Fruit fly (Drosophila melanogaster) whole organism, pupa: ENCODE results near the gene Qsox3.

Experiments used
- CG10348 ChIP-seq: fragments of 200-800 bp; sonication (Bioruptor generic); IDR thresholded peaks from 2 replicates; pipeline ENCODE4 v1.3.6; 2022; ENCODE audit warnings: missing biosample characterization, missing genetic modification characterization
- CG17806 ChIP-seq: fragments of 200-800 bp; sonication (Bioruptor generic); optimal IDR thresholded peaks from 2 replicates; lab custom pipeline; 2018; ENCODE audit warnings: missing biosample characterization, mild to moderate bottlenecking, missing genetic modification characterization, moderate library complexity
- CG32121 ChIP-seq: fragments of 200-800 bp; sonication (Bioruptor generic); IDR thresholded peaks from 2 replicates; pipeline ENCODE4 v1.3.6; 2022; ENCODE audit warnings: missing biosample characterization, missing genetic modification characterization
- CG4496 ChIP-seq: fragments of 200-800 bp; sonication (Bioruptor generic); IDR thresholded peaks from 3 replicates; pipeline ENCODE4 v1.3.6; 2022; ENCODE audit warnings: missing biosample characterization, missing genetic modification characterization
- CG9948 ChIP-seq: fragments of 200-800 bp; sonication (Bioruptor generic); optimal IDR thresholded peaks from 2 replicates; lab custom pipeline; 2018; ENCODE audit warnings: missing biosample characterization, mild to moderate bottlenecking, missing genetic modification characterization, moderate library complexity
- D1 ChIP-seq: fragments of 200-800 bp; sonication (Bioruptor generic); optimal IDR thresholded peaks from 2 replicates; lab custom pipeline; 2018; ENCODE audit warnings: missing biosample characterization, mild to moderate bottlenecking, missing genetic modification characterization, moderate library complexity
- EcR ChIP-seq: fragments of 200-800 bp; sonication (Bioruptor generic); optimal IDR thresholded peaks from 3 replicates; lab custom pipeline; 2019; ENCODE audit warnings: missing biosample characterization, missing genetic modification characterization, mild to moderate bottlenecking, moderate library complexity, missing genetic modification reagents
- Ets98B ChIP-seq: fragments of 200-800 bp; sonication (Bioruptor generic); IDR thresholded peaks from 2 replicates; pipeline ENCODE4 v1.3.6; 2022; ENCODE audit warnings: missing biosample characterization, missing genetic modification characterization
- Pif1A ChIP-seq: fragments of 200-800 bp; sonication (Bioruptor generic); optimal IDR thresholded peaks from 3 replicates; lab custom pipeline; 2016; ENCODE audit warnings: missing biosample characterization, missing genetic modification characterization
- Pif1B ChIP-seq: fragments of 200-800 bp; sonication (Bioruptor generic); optimal IDR thresholded peaks from 3 replicates; lab custom pipeline; 2016; ENCODE audit warnings: missing biosample characterization, missing genetic modification characterization
- Snoo ChIP-seq: fragments of 200-800 bp; sonication (Bioruptor generic); optimal IDR thresholded peaks from 3 replicates; lab custom pipeline; 2017; ENCODE audit warnings: missing biosample characterization, mild to moderate bottlenecking, missing genetic modification characterization, inconsistent platforms
- rn ChIP-seq: fragments of 200-800 bp; sonication (Bioruptor generic); IDR thresholded peaks from 2 replicates; pipeline ENCODE4 v1.3.6; 2022; ENCODE audit warnings: missing biosample characterization, missing genetic modification characterization

- no peak for TF ChIP-seq EcR
- TF ChIP-seq rn (GFP tag; lab: Robert Waterston, UW): no peak
- TF ChIP-seq Pif1A: no peak
- no peak for TF ChIP-seq D1 (tag; lab: Kevin White, UChicago)
- no peak for TF ChIP-seq Ets98B
- TF ChIP-seq Pif1B: no peak
- no peak for TF ChIP-seq CG4496 (GFP tag; lab: Robert Waterston, UW)
- TF ChIP-seq CG17806: no peak
- no peak for TF ChIP-seq CG10348 (GFP tag; lab: Robert Waterston, UW)
- no peak for TF ChIP-seq CG9948 (tag; lab: Kevin White, UChicago)
- TF ChIP-seq Snoo (tag; lab: Kevin White, UChicago): no peak
- TF ChIP-seq CG32121: no peak
Measured at dm6 chr3R:21880510-21880909, 31.1 kb upstream of the Qsox3 start, which contains the start of gene CG31465.
